Worm (Caenorhabditis elegans) whole organism, L4 larva: ENCODE data around the gene Y52E8A.2.
A peak's percentile ranks its signal among the peaks of the same experiment; 100 is the strongest.

Experiments
- D1046.2 ChIP-seq: fragments of 200-800 bp; sonication (Bioruptor generic); IDR thresholded peaks from 2 replicates; pipeline ENCODE4 v1.3.6; 2022; ENCODE audit warnings: missing genetic modification characterization, missing compliant biosample characterization
- F44E2.7 ChIP-seq: fragments of 200-800 bp; sonication (Bioruptor generic); IDR thresholded peaks from 2 replicates; pipeline ENCODE4 v2.1.2; 2022; ENCODE audit warnings: missing genetic modification characterization, missing compliant biosample characterization
- T20F7.1 ChIP-seq: fragments of 200-800 bp; sonication (Bioruptor generic); optimal IDR thresholded peaks from 2 replicates; lab custom pipeline; 2018; ENCODE audit warnings: mild to moderate bottlenecking, missing genetic modification characterization, missing compliant biosample characterization
- T26A8.4 ChIP-seq: fragments of 200-800 bp; sonication (Bioruptor generic); IDR thresholded peaks from 2 replicates; pipeline ENCODE4 v1.3.6; 2022; ENCODE audit warnings: missing genetic modification characterization, missing compliant biosample characterization
- Y48G9A.11 ChIP-seq: fragments of 200-800 bp; sonication (Bioruptor generic); IDR thresholded peaks from 2 replicates; pipeline ENCODE4 v1.3.6; 2022; ENCODE audit warnings: missing genetic modification reagents, missing genetic modification characterization, missing compliant biosample characterization
- Y5F2A.4 ChIP-seq: fragments of 200-800 bp; sonication (Bioruptor generic); optimal IDR thresholded peaks from 2 replicates; lab custom pipeline; 2018; ENCODE audit warnings: mild to moderate bottlenecking, missing genetic modification characterization, missing compliant biosample characterization
- aha-1 ChIP-seq: fragments of 150-350 bp; peaks from one replicate; lab custom pipeline; 2014; ENCODE audit warnings: missing biosample characterization, missing genetic modification characterization
- arid-1 ChIP-seq: fragments of 200-800 bp; sonication (Bioruptor generic); conservative IDR thresholded peaks from 2 replicates; pipeline ENCODE4 v1.3.6; 2022; ENCODE audit warnings: missing genetic modification reagents, missing genetic modification characterization, missing compliant biosample characterization
- attf-4 ChIP-seq: sonication (generic microtip); optimal IDR thresholded peaks from 3 replicates; lab custom pipeline; 2017; ENCODE audit warnings: missing biosample characterization, missing genetic modification characterization
- ceh-44 ChIP-seq: fragments of 200-800 bp; sonication (Bioruptor generic); IDR thresholded peaks from 2 replicates; pipeline ENCODE4 v1.3.6; 2022; ENCODE audit warnings: missing genetic modification reagents, missing genetic modification characterization, missing compliant biosample characterization
- ceh-62 ChIP-seq: sonication (generic microtip); optimal IDR thresholded peaks from 2 replicates; lab custom pipeline; 2017; ENCODE audit warnings: missing biosample characterization, missing genetic modification characterization
- ceh-82 ChIP-seq: sonication (generic microtip); optimal IDR thresholded peaks from 2 replicates; lab custom pipeline; 2017; ENCODE audit warnings: missing biosample characterization, missing genetic modification characterization
- cey-2 ChIP-seq: sonication (generic microtip); optimal IDR thresholded peaks from 3 replicates; lab custom pipeline; 2017; ENCODE audit warnings: missing genetic modification characterization, mild to moderate bottlenecking, missing compliant biosample characterization, antibody characterized with exemption, borderline replicate concordance; ENCODE audit not compliant: insufficient read depth
- daf-8 ChIP-seq: fragments of 200-800 bp; sonication (Bioruptor generic); IDR thresholded peaks from 2 replicates; pipeline ENCODE4 v1.3.6; 2022; ENCODE audit warnings: missing genetic modification characterization, missing compliant biosample characterization
- dmd-8 ChIP-seq: fragments of 200-800 bp; sonication (Bioruptor generic); IDR thresholded peaks from 2 replicates; pipeline ENCODE4 v1.3.6; 2022; ENCODE audit warnings: missing genetic modification characterization, missing compliant biosample characterization
- dpl-1 ChIP-seq: fragments of 150-350 bp; optimal IDR thresholded peaks from 2 replicates; lab custom pipeline; 2014; ENCODE audit warnings: missing biosample characterization, missing genetic modification reagents, missing genetic modification characterization
- gei-8 ChIP-seq: fragments of 200-800 bp; sonication (Bioruptor generic); optimal IDR thresholded peaks from 2 replicates; lab custom pipeline; 2018; ENCODE audit warnings: mild to moderate bottlenecking, missing genetic modification characterization, missing compliant biosample characterization
- lin-1 ChIP-seq: fragments of 200-800 bp; sonication (Bioruptor generic); IDR thresholded peaks from 2 replicates; pipeline ENCODE4 v1.3.6; 2022; ENCODE audit warnings: missing genetic modification reagents, missing genetic modification characterization, missing compliant biosample characterization
- lin-13 ChIP-seq: fragments of 150-350 bp; optimal IDR thresholded peaks from 2 replicates; lab custom pipeline; 2014; ENCODE audit warnings: missing biosample characterization, missing genetic modification reagents, missing genetic modification characterization
- lin-15B ChIP-seq: fragments of 150-350 bp; sonication (generic microtip); optimal IDR thresholded peaks from 3 replicates; lab custom pipeline; 2014; ENCODE audit warnings: missing biosample characterization, missing genetic modification characterization
- lin-29 ChIP-seq: fragments of 200-800 bp; sonication (Bioruptor generic); IDR thresholded peaks from 2 replicates; pipeline ENCODE4 v1.3.6; 2022; ENCODE audit warnings: missing genetic modification reagents, missing genetic modification characterization, missing compliant biosample characterization
- madf-5 ChIP-seq, 2 experiments: fragments of 200-800 bp; sonication (Bioruptor generic); IDR thresholded peaks; 2 replicates each; pipeline ENCODE4 v1.3.6; 2022; ENCODE audit warnings: missing compliant biosample characterization in 2 of 2, missing genetic modification characterization in 2 of 2
- mdl-1 ChIP-seq, 2 experiments: fragments of 150-350 bp in 1 of 2; sonication (generic microtip) in 1 of 2; optimal IDR thresholded peaks; 2 replicates each; lab custom pipeline; 2014 to 2017; ENCODE audit warnings: missing biosample characterization in 2 of 2, missing genetic modification characterization in 2 of 2
- nhr-25 ChIP-seq: sonication (generic microtip); optimal IDR thresholded peaks from 2 replicates; lab custom pipeline; 2017; ENCODE audit warnings: missing genetic modification characterization, mild to moderate bottlenecking, missing compliant biosample characterization, antibody characterized with exemption, moderate library complexity, borderline replicate concordance; ENCODE audit not compliant: insufficient read depth
- nhr-28 ChIP-seq: fragments of 150-350 bp; optimal IDR thresholded peaks from 2 replicates; lab custom pipeline; 2014; ENCODE audit warnings: missing biosample characterization, missing genetic modification characterization
- nhr-76 ChIP-seq: fragments of 150-350 bp; optimal IDR thresholded peaks from 2 replicates; lab custom pipeline; 2014; ENCODE audit warnings: missing biosample characterization, missing genetic modification characterization
- php-3 ChIP-seq: fragments of 200-800 bp; sonication (Bioruptor generic); IDR thresholded peaks from 2 replicates; pipeline ENCODE4 v1.3.6; 2022; ENCODE audit warnings: missing genetic modification reagents, missing genetic modification characterization, missing compliant biosample characterization
- saeg-2 ChIP-seq: fragments of 200-800 bp; sonication (Bioruptor generic); IDR thresholded peaks from 2 replicates; pipeline ENCODE4 v1.3.6; 2022; ENCODE audit warnings: missing genetic modification reagents, missing genetic modification characterization, missing compliant biosample characterization
- sdz-12 ChIP-seq: fragments of 200-800 bp; sonication (Bioruptor generic); optimal IDR thresholded peaks from 2 replicates; lab custom pipeline; 2018; ENCODE audit warnings: mild to moderate bottlenecking, missing genetic modification characterization, missing compliant biosample characterization
- set-16 ChIP-seq: fragments of 200-800 bp; sonication (Bioruptor generic); IDR thresholded peaks from 2 replicates; pipeline ENCODE4 v1.3.6; 2022; ENCODE audit warnings: missing genetic modification reagents, missing genetic modification characterization, missing compliant biosample characterization
- skn-1 ChIP-seq: fragments of 150-350 bp; optimal IDR thresholded peaks from 2 replicates; lab custom pipeline; 2014; ENCODE audit warnings: missing biosample characterization, missing genetic modification characterization
- unc-62 ChIP-seq, 3 experiments: fragments of 150-350 bp in 1 of 3; sonication (generic microtip); optimal IDR thresholded peaks in 2 of 3; peaks in 1 of 3; 1 replicate in 1 of 3; 2 replicates in 2 of 3; lab custom pipeline; 2014 to 2017; ENCODE audit warnings: missing biosample characterization in 3 of 3, missing genetic modification characterization in 3 of 3, missing genetic modification reagents in 3 of 3, missing genotype in 1 of 3
- vab-7 ChIP-seq: fragments of 200-800 bp; sonication (Bioruptor generic); IDR thresholded peaks from 2 replicates; pipeline ENCODE4 v1.3.6; 2022; ENCODE audit warnings: missing genetic modification reagents, missing genetic modification characterization, missing compliant biosample characterization
- zip-11 ChIP-seq: fragments of 200-800 bp; sonication (Bioruptor generic); IDR thresholded peaks from 2 replicates; pipeline ENCODE4 v1.3.6; 2022; ENCODE audit warnings: missing genetic modification characterization, missing compliant biosample characterization

Y52E8A.2 gene

ce11 chrII:4350888-4351287, 30.3 kb downstream of the Y52E8A.2 start, which contains the start of gene H20J04.9:
TSS of gene H20J04.9 (plus strand) at chrII:4351188.
- no peak for TF ChIP-seq sdz-12 (GFP tag; lab: Kevin White, UChicago)
- no peak for TF ChIP-seq php-3
- TF ChIP-seq lin-13 = no peak
- no peak for TF ChIP-seq madf-5 (GFP tag; IDR thresholded peaks at IDR 0.05; lab: Robert Waterston, UW)
- no peak for TF ChIP-seq gei-8 (GFP tag; lab: Kevin White, UChicago)
- TF ChIP-seq daf-8 (GFP tag; lab: Robert Waterston, UW) = no peak
- TF ChIP-seq nhr-76 = no peak
- TF ChIP-seq lin-29 (GFP tag; lab: Robert Waterston, UW) = no peak
- TF ChIP-seq attf-4 (tag; lab: Kevin White, UChicago) = no peak
- TF ChIP-seq ceh-44 = no peak
- no peak for TF ChIP-seq aha-1
- TF ChIP-seq vab-7 (GFP tag; lab: Robert Waterston, UW) = no peak
- TF ChIP-seq T20F7.1 (GFP tag; lab: Kevin White, UChicago) = no peak
- TF ChIP-seq dmd-8 (GFP tag; lab: Robert Waterston, UW) = no peak
- no peak for TF ChIP-seq nhr-28 (tag; lab: Kevin White, UChicago)
- TF ChIP-seq saeg-2 = no peak
- no peak for TF ChIP-seq mdl-1 (tag; optimal IDR thresholded peaks at IDR 0.05; lab: Kevin White, UChicago)
- TF ChIP-seq Y5F2A.4 (GFP tag; lab: Kevin White, UChicago) = no peak

DNA sequence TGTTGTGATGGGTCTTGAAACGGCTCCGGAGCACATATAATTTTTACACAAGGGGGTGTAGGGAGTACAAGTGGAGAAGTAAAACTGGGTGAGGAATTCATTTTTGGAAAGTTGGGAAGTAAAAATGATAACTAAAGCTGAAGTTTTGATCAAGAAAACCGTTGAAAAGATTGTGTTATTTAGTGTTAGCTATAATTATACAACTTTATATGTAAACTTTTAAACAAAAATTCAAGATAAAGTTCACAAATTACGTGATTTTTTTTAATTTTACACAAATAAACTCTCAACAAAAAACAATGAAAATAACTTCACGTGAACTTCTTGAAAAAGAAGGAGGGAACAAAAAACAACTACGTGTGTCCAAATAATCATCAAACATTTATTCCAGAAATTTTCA, 34.6 kb downstream of the Y52E8A.2 start, which contains the start of the genes H20J04.7 and H20J04.1:
Gene H20J04.7, minus strand, starts transcription at position 101 of the 400 bp plus-strand sequence.
Gene H20J04.1, plus strand, starts transcription at position 397 of the 400 bp plus-strand sequence.
- TF ChIP-seq nhr-25 (tag; lab: Kevin White, UChicago) (no peak), skn-1 (tag; lab: Kevin White, UChicago) (no peak), Y48G9A.11 (GFP tag; lab: Robert Waterston, UW) (no peak), lin-1 (no peak), lin-29 (GFP tag; lab: Robert Waterston, UW) (no peak), daf-8 (GFP tag; lab: Robert Waterston, UW) (no peak), D1046.2 (GFP tag; lab: Robert Waterston, UW) (no peak), T26A8.4 (no peak), dpl-1 (GFP tag; lab: Kevin White, UChicago) (no peak), nhr-76 (no peak), set-16 (no peak), zip-11 (no peak)
- TF ChIP-seq, all 104 proteins: peak for 0

DNA sequence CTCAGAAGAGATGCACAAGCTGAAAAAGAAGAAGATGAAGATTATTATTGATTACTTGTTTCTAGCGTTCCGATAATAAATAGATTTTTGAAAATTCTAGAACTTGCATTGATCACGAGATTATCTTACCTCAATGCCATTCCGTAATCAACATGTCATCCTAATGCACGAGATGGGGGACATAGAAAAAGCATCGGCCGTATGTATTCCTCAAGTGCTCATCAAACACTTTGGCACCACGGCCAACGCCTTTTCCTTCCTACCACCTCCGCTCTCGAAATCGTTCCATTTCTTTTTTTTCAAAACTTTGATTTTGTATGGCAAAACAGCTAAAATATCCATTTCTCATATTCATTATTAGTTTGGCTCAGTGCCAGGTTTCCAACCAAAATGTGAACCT, 38.1 kb downstream of the Y52E8A.2 start, which contains the start of gene lat-2:
Gene lat-2, plus strand, starts transcription at position 301 of the 400 bp plus-strand sequence.
- TF ChIP-seq unc-62 (GFP tag; optimal IDR thresholded peaks at IDR 0.05 in 1 of 2; lab: Kevin White, UChicago) (peak in 1 of 2 experiments; percentile 67), unc-62 (tag; optimal IDR thresholded peaks at IDR 0.05; lab: Kevin White, UChicago) (no peak), ceh-82 (tag; lab: Kevin White, UChicago) (no peak)

DNA sequence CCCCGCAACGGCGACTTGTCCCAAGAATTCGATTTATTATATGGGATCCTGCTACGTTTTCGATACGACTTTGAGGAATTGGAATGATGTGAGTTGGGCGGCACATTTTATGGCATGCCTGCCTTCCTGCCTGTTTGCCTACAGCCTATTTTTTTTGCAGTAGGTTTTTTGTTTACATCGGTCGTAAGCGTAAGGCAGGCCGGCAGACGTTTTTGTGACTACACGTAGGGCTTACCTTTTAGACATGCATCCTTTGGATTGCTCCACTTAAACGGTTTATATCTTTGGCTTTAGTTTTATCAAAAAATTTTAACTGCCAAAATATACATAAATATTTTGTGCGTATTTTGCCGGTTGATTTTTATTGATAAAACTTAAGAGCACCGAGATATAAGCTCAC, 38.6 kb downstream of the Y52E8A.2 start:
- TF ChIP-seq lin-15B (tag; lab: Kevin White, UChicago) (no peak), arid-1 (GFP tag; lab: Robert Waterston, UW) (no peak), aha-1 (peak; percentile 91), ceh-62 (tag; lab: Kevin White, UChicago) (no peak)

- TF ChIP-seq cey-2 (tag; lab: Kevin White, UChicago) = no peak
- TF ChIP-seq unc-62 (GFP tag; optimal IDR thresholded peaks at IDR 0.05 in 1 of 2; lab: Kevin White, UChicago) = peak in 1 of 2 experiments; percentile 65
- TF ChIP-seq unc-62 (tag; optimal IDR thresholded peaks at IDR 0.05; lab: Kevin White, UChicago) = no peak
- TF ChIP-seq F44E2.7 (GFP tag; lab: Robert Waterston, UW) = no peak
- TF ChIP-seq zip-11 = no peak
- no peak for TF ChIP-seq saeg-2
- TF ChIP-seq, all 104 proteins: peak for 1
These were observed 41.5 kb downstream of the Y52E8A.2 start for ce11 chrII:4362088-4362487.
